Worm (Caenorhabditis elegans) whole organism, young adult: Measurements from ENCODE around the gene R05A10.8.

ENCODE experiments used
- C17E4.6 ChIP-seq: fragments of 200-800 bp; sonication (Bioruptor generic); IDR thresholded peaks from 2 replicates; pipeline ENCODE4 v1.3.6; 2022; ENCODE audit warnings: missing genetic modification reagents, missing genetic modification characterization, missing compliant biosample characterization
- F10E7.11 ChIP-seq: sonication (generic microtip); optimal IDR thresholded peaks from 2 replicates; lab custom pipeline; 2017; ENCODE audit warnings: mild to moderate bottlenecking, missing genetic modification characterization, moderate library complexity, missing compliant biosample characterization
- F22D6.2 ChIP-seq: sonication (generic microtip); optimal IDR thresholded peaks from 2 replicates; lab custom pipeline; 2016; ENCODE audit warnings: mild to moderate bottlenecking, missing genetic modification characterization, missing compliant biosample characterization
- F57A8.1 ChIP-seq: fragments of 200-800 bp; sonication (Bioruptor generic); optimal IDR thresholded peaks from 2 replicates; lab custom pipeline; 2018; ENCODE audit warnings: mild to moderate bottlenecking, missing genetic modification characterization, moderate library complexity, missing compliant biosample characterization
- F57C9.4 ChIP-seq: sonication (generic microtip); optimal IDR thresholded peaks from 2 replicates; lab custom pipeline; 2017; ENCODE audit warnings: mild to moderate bottlenecking, missing genetic modification characterization, missing compliant biosample characterization
- K11D2.4 ChIP-seq: fragments of 200-800 bp; sonication (Bioruptor generic); IDR thresholded peaks from 2 replicates; pipeline ENCODE4 v1.3.6; 2022; ENCODE audit warnings: missing genetic modification reagents, missing genetic modification characterization, missing compliant biosample characterization
- K12H6.12 ChIP-seq: fragments of 200-800 bp; sonication (Bioruptor generic); optimal IDR thresholded peaks from 2 replicates; lab custom pipeline; 2018; ENCODE audit warnings: mild to moderate bottlenecking, missing genetic modification characterization, missing compliant biosample characterization
- Y79H2A.3 ChIP-seq: fragments of 200-800 bp; sonication (Bioruptor generic); conservative IDR thresholded peaks from 2 replicates; pipeline ENCODE4 v1.3.6; 2022; ENCODE audit warnings: missing genetic modification reagents, missing genetic modification characterization, missing compliant biosample characterization
- akir-1 ChIP-seq: fragments of 200-800 bp; sonication (Bioruptor generic); optimal IDR thresholded peaks from 2 replicates; lab custom pipeline; 2018; ENCODE audit warnings: mild to moderate bottlenecking, missing genetic modification characterization, moderate library complexity, missing compliant biosample characterization
- aptf-3 ChIP-seq: fragments of 200-800 bp; sonication (Bioruptor generic); IDR thresholded peaks from 2 replicates; pipeline ENCODE4 v1.3.6; 2022; ENCODE audit warnings: missing genetic modification characterization, missing compliant biosample characterization
- athp-1 ChIP-seq: sonication (generic microtip); optimal IDR thresholded peaks from 2 replicates; lab custom pipeline; 2017; ENCODE audit warnings: mild to moderate bottlenecking, missing genetic modification characterization, missing compliant biosample characterization
- attf-3 ChIP-seq: fragments of 200-800 bp; sonication (Bioruptor generic); conservative IDR thresholded peaks from 2 replicates; pipeline ENCODE4 v1.3.6; 2022; ENCODE audit warnings: missing genetic modification reagents, missing genetic modification characterization, missing compliant biosample characterization
- attf-5 ChIP-seq: fragments of 200-800 bp; sonication (Bioruptor generic); optimal IDR thresholded peaks from 2 replicates; lab custom pipeline; 2018; ENCODE audit warnings: mild to moderate bottlenecking, missing genetic modification characterization, missing compliant biosample characterization
- ccch-3 ChIP-seq: fragments of 200-800 bp; sonication (Bioruptor generic); optimal IDR thresholded peaks from 2 replicates; lab custom pipeline; 2018; ENCODE audit warnings: mild to moderate bottlenecking, missing genetic modification characterization, missing compliant biosample characterization
- cebp-2 ChIP-seq: fragments of 200-800 bp; sonication (Bioruptor generic); IDR thresholded peaks from 2 replicates; pipeline ENCODE4 v1.3.6; 2022; ENCODE audit warnings: missing genetic modification characterization, missing compliant biosample characterization
- ceh-27 ChIP-seq: fragments of 200-800 bp; sonication (Bioruptor generic); optimal IDR thresholded peaks from 2 replicates; lab custom pipeline; 2018; ENCODE audit warnings: mild to moderate bottlenecking, missing genetic modification characterization, moderate library complexity, missing compliant biosample characterization
- ceh-58 ChIP-seq: fragments of 200-800 bp; sonication (Bioruptor generic); IDR thresholded peaks from 2 replicates; pipeline ENCODE4 v1.3.6; 2022; ENCODE audit warnings: missing genetic modification characterization, missing compliant biosample characterization
- ceh-91 ChIP-seq: fragments of 200-800 bp; sonication (Bioruptor generic); IDR thresholded peaks from 2 replicates; pipeline ENCODE4 v1.3.6; 2022; ENCODE audit warnings: missing genetic modification reagents, missing genetic modification characterization, missing compliant biosample characterization
- dpl-1 ChIP-seq: fragments of 150-350 bp; optimal IDR thresholded peaks from 2 replicates; lab custom pipeline; 2014; ENCODE audit warnings: missing biosample characterization, missing genetic modification reagents, missing genetic modification characterization
- efl-1 ChIP-seq: fragments of 150-350 bp; optimal IDR thresholded peaks from 2 replicates; lab custom pipeline; 2014; ENCODE audit warnings: missing biosample characterization, missing genetic modification reagents, missing genetic modification characterization
- hmg-1.2 ChIP-seq: fragments of 200-800 bp; sonication (Bioruptor generic); IDR thresholded peaks from 2 replicates; pipeline ENCODE4 v1.3.6; 2022; ENCODE audit warnings: missing genetic modification reagents, missing genetic modification characterization, missing compliant biosample characterization
- hrde-1 ChIP-seq: sonication (generic microtip); optimal IDR thresholded peaks from 2 replicates; lab custom pipeline; 2016; ENCODE audit warnings: missing genetic modification characterization, mild to moderate bottlenecking, missing compliant biosample characterization, moderate library complexity, missing genotype, missing genetic modification reagents, borderline replicate concordance
- hsf-1 ChIP-seq: fragments of 200-800 bp; sonication (Bioruptor generic); IDR thresholded peaks from 2 replicates; pipeline ENCODE4 v1.3.6; 2022; ENCODE audit warnings: missing genetic modification reagents, missing genetic modification characterization, missing compliant biosample characterization
- let-526 ChIP-seq: fragments of 200-800 bp; sonication (Bioruptor generic); IDR thresholded peaks from 2 replicates; pipeline ENCODE4 v1.3.6; 2022; ENCODE audit warnings: missing genetic modification reagents, missing genetic modification characterization, missing compliant biosample characterization
- lin-35 ChIP-seq, 3 experiments: fragments of 150-350 bp in 2 of 3; sonication (generic microtip) in 1 of 3; optimal IDR thresholded peaks; 2 replicates each; lab custom pipeline; 2014 to 2018; ENCODE audit warnings: missing biosample characterization in 3 of 3, missing genetic modification characterization in 3 of 3, missing genetic modification reagents in 3 of 3
- lin-40 ChIP-seq: sonication (generic microtip); optimal IDR thresholded peaks from 2 replicates; lab custom pipeline; 2016; ENCODE audit warnings: missing genetic modification characterization, mild to moderate bottlenecking, missing compliant biosample characterization, missing genotype, missing genetic modification reagents
- mel-28 ChIP-seq: sonication (generic microtip); optimal IDR thresholded peaks from 2 replicates; lab custom pipeline; 2016; ENCODE audit warnings: borderline replicate concordance, mild to moderate bottlenecking, missing genetic modification characterization, missing compliant biosample characterization
- mxl-1 ChIP-seq: sonication (generic microtip); optimal IDR thresholded peaks from 2 replicates; lab custom pipeline; 2016; ENCODE audit warnings: missing genetic modification characterization, missing compliant biosample characterization
- nfyb-1 ChIP-seq: fragments of 200-800 bp; sonication (Bioruptor generic); IDR thresholded peaks from 2 replicates; pipeline ENCODE4 v1.3.6; 2022; ENCODE audit warnings: missing genetic modification reagents, missing genetic modification characterization, missing compliant biosample characterization
- nhr-179 ChIP-seq: sonication (generic microtip); optimal IDR thresholded peaks from 2 replicates; lab custom pipeline; 2016; ENCODE audit warnings: mild to moderate bottlenecking, missing genetic modification characterization, missing compliant biosample characterization
- nhr-80 ChIP-seq: sonication (generic microtip); optimal IDR thresholded peaks from 2 replicates; lab custom pipeline; 2016; ENCODE audit warnings: missing genetic modification characterization, missing compliant biosample characterization
- rcor-1 ChIP-seq: fragments of 200-800 bp; sonication (Bioruptor generic); IDR thresholded peaks from 2 replicates; pipeline ENCODE4 v1.3.6; 2022; ENCODE audit warnings: missing genetic modification reagents, missing genetic modification characterization, missing compliant biosample characterization
- rec-8 ChIP-seq, 2 experiments: sonication (generic microtip); optimal IDR thresholded peaks; 2 replicates each; lab custom pipeline; 2016; ENCODE audit warnings: mild to moderate bottlenecking in 2 of 2, missing genetic modification characterization in 2 of 2, missing genetic modification reagents in 2 of 2, missing genotype in 2 of 2, missing biosample characterization in 1 of 2, missing compliant biosample characterization in 1 of 2, moderate library complexity in 1 of 2
- sdz-38 ChIP-seq: sonication (generic microtip); optimal IDR thresholded peaks from 2 replicates; lab custom pipeline; 2016; ENCODE audit warnings: missing genotype, missing genetic modification characterization, missing compliant biosample characterization
- snpc-4 ChIP-seq, 5 experiments: fragments of 150-350 bp in 1 of 5; sonication (generic microtip) in 4 of 5; optimal IDR thresholded peaks; 2 replicates each; lab custom pipeline; 2014 to 2018; ENCODE audit warnings: missing genetic modification characterization in 5 of 5, missing biosample characterization in 3 of 5, antibody characterized with exemption in 2 of 5, mild to moderate bottlenecking in 2 of 5, missing compliant biosample characterization in 2 of 5, missing genotype in 2 of 5, moderate library complexity in 2 of 5, missing genetic modification reagents in 1 of 5
- tlf-1 ChIP-seq: fragments of 200-800 bp; sonication (Bioruptor generic); optimal IDR thresholded peaks from 2 replicates; lab custom pipeline; 2018; ENCODE audit warnings: mild to moderate bottlenecking, missing genetic modification characterization, missing compliant biosample characterization
- xnd-1 ChIP-seq: sonication (generic microtip); optimal IDR thresholded peaks from 2 replicates; lab custom pipeline; 2016; ENCODE audit warnings: missing genotype, missing genetic modification reagents, missing genetic modification characterization, missing compliant biosample characterization
- zim-3 ChIP-seq: sonication (generic microtip); optimal IDR thresholded peaks from 2 replicates; lab custom pipeline; 2017; ENCODE audit warnings: mild to moderate bottlenecking, missing genetic modification characterization, moderate library complexity, missing compliant biosample characterization
- ztf-26 ChIP-seq: sonication (generic microtip); optimal IDR thresholded peaks from 2 replicates; lab custom pipeline; 2017; ENCODE audit warnings: missing genetic modification characterization, missing compliant biosample characterization

R05A10.8 gene

ce11 chrIV:14131770-14132169 is 26.2 kb downstream of the R05A10.8 start, which contains the start of gene srz-59:
Gene srz-59 (plus strand): TSS chrIV:14132070.
- no peak for TF ChIP-seq attf-5 (GFP tag; lab: Kevin White, UChicago)
- TF ChIP-seq snpc-4 (GFP tag; optimal IDR thresholded peaks at IDR 0.05; lab: Kevin White, UChicago) = no peak
- TF ChIP-seq snpc-4 (tag; optimal IDR thresholded peaks at IDR 0.05; lab: Kevin White, UChicago) = peak in 1 of 4 experiments; percentile 10

ce11 chrIV:14129091-14129490 is 28.9 kb downstream of the R05A10.8 start, which contains the start of gene srz-42:
Gene srz-42 (plus strand): TSS chrIV:14129391.
- TF ChIP-seq rec-8 (tag; optimal IDR thresholded peaks at IDR 0.05; lab: Kevin White, UChicago) (no peak), nfyb-1 (no peak), nhr-80 (tag; lab: Kevin White, UChicago) (no peak), cebp-2 (no peak), hrde-1 (tag; lab: Kevin White, UChicago) (no peak), F22D6.2 (tag; lab: Kevin White, UChicago) (no peak), mxl-1 (tag; lab: Kevin White, UChicago) (no peak), ceh-58 (GFP tag; lab: Robert Waterston, UW) (no peak), akir-1 (no peak), tlf-1 (GFP tag; lab: Kevin White, UChicago) (no peak), sdz-38 (no peak), athp-1 (tag; lab: Kevin White, UChicago) (no peak), Y79H2A.3 (no peak), hsf-1 (GFP tag; lab: Robert Waterston, UW) (no peak), attf-3 (no peak), lin-35 (GFP tag; optimal IDR thresholded peaks at IDR 0.05; lab: Kevin White, UChicago) (no peak), hmg-1.2 (GFP tag; lab: Robert Waterston, UW) (no peak), ztf-26 (tag; lab: Kevin White, UChicago) (no peak)

ce11 chrIV:14127805-14128610 is 30.0 kb downstream of the R05A10.8 start, which contains the start of gene H12I19.115:
Gene H12I19.115 (minus strand): TSS chrIV:14127855.
- TF ChIP-seq nfyb-1 = no peak
- no peak for TF ChIP-seq lin-40 (tag; lab: Kevin White, UChicago)
- TF ChIP-seq ztf-26 (tag; lab: Kevin White, UChicago) = no peak
- TF ChIP-seq C17E4.6 (GFP tag; lab: Robert Waterston, UW) = no peak
- no peak for TF ChIP-seq mel-28 (tag; lab: Kevin White, UChicago)
- no peak for TF ChIP-seq dpl-1 (GFP tag; lab: Kevin White, UChicago)

- TF ChIP-seq dpl-1 (GFP tag; lab: Kevin White, UChicago) = no peak
- TF ChIP-seq, all 124 proteins: peak for 0
These were observed 34.0 kb downstream of the R05A10.8 start, which contains the start of gene nkcc-1 for ce11 chrIV:14123956-14124355. Gene nkcc-1 (minus strand): TSS chrIV:14124056.

ce11 chrIV:14119327-14119726 is 38.7 kb downstream of the R05A10.8 start:
- TF ChIP-seq dpl-1 (GFP tag; lab: Kevin White, UChicago) (no peak), ccch-3 (GFP tag; lab: Kevin White, UChicago) (no peak), ceh-27 (GFP tag; lab: Kevin White, UChicago) (no peak), zim-3 (tag; lab: Kevin White, UChicago) (no peak), C17E4.6 (GFP tag; lab: Robert Waterston, UW) (no peak), rcor-1 (no peak), ceh-91 (GFP tag; lab: Robert Waterston, UW) (no peak), hmg-1.2 (GFP tag; lab: Robert Waterston, UW) (no peak), F10E7.11 (tag; lab: Kevin White, UChicago) (no peak), F57A8.1 (GFP tag; lab: Kevin White, UChicago) (no peak), aptf-3 (GFP tag; lab: Robert Waterston, UW) (no peak), nhr-179 (tag; lab: Kevin White, UChicago) (no peak), K11D2.4 (GFP tag; lab: Robert Waterston, UW) (no peak), ztf-26 (tag; lab: Kevin White, UChicago) (no peak), K12H6.12 (tag; lab: Kevin White, UChicago) (no peak), let-526 (GFP tag; lab: Robert Waterston, UW) (no peak), xnd-1 (tag; lab: Kevin White, UChicago) (no peak), snpc-4 (GFP tag; optimal IDR thresholded peaks at IDR 0.05; lab: Kevin White, UChicago) (no peak), snpc-4 (tag; optimal IDR thresholded peaks at IDR 0.05; lab: Kevin White, UChicago) (no peak), F57C9.4 (tag; lab: Kevin White, UChicago) (no peak), efl-1 (GFP tag; lab: Kevin White, UChicago) (no peak)
